Fruit fly (Drosophila melanogaster): ENCODE data around the gene CG5126.

Gene CG5126

dm6 chr2L:1147656-1148055 lies 36.2 kb downstream of the CG5126 start:
- no peak for TF ChIP-seq CG17801 (GFP tag; optimal IDR thresholded peaks at IDR 0.05; ENCODE audit: partially characterized antibody)

- no peak for TF ChIP-seq CG17801 (GFP tag; optimal IDR thresholded peaks at IDR 0.05; ENCODE audit: partially characterized antibody)
Observed at dm6 chr2L:1144371-1145360, 39.2 kb downstream of the CG5126 start.

dm6 chr2L:1143286-1143685 lies 40.5 kb downstream of the CG5126 start:
- no peak for TF ChIP-seq CG17801 (GFP tag; optimal IDR thresholded peaks at IDR 0.05; ENCODE audit: partially characterized antibody)

dm6 chr2L:1142730-1143281 lies 41.0 kb downstream of the CG5126 start, which contains the start of gene MFS3:
TSS of gene MFS3 (plus strand) at chr2L:1143201.
- TF ChIP-seq CG17801 (GFP tag; optimal IDR thresholded peaks at IDR 0.05; ENCODE audit: partially characterized antibody), result no peak

dm6 chr2L:1136993-1137392 lies 46.8 kb downstream of the CG5126 start:
- no peak for TF ChIP-seq CG17801 (GFP tag; optimal IDR thresholded peaks at IDR 0.05; ENCODE audit: partially characterized antibody)

dm6 chr2L:1135495-1135894 lies 48.3 kb downstream of the CG5126 start:
- TF ChIP-seq CG17801 (GFP tag; optimal IDR thresholded peaks at IDR 0.05; ENCODE audit: partially characterized antibody), result no peak

- TF ChIP-seq CG17801 (GFP tag; optimal IDR thresholded peaks at IDR 0.05; ENCODE audit: partially characterized antibody), result no peak
Observed at dm6 chr2L:1134011-1134743, 49.6 kb downstream of the CG5126 start, which contains the start of the genes Iris and CG4577. TSS of gene Iris (minus strand) at chr2L:1134098. TSS of gene CG4577 (plus strand) at chr2L:1134693.
